Fruit fly (Drosophila melanogaster) whole organism, embryonic: ENCODE results near the gene Rbp4.

Experiments used
- Blimp-1 ChIP-seq: fragments of 200-800 bp; sonication (Bioruptor generic); optimal IDR thresholded peaks from 3 replicates; lab custom pipeline; 2018; ENCODE audit warnings: missing biosample characterization, missing genetic modification characterization, mild to moderate bottlenecking, moderate library complexity, missing genetic modification reagents
- CG10147 ChIP-seq: fragments of 200-800 bp; sonication (Bioruptor generic); optimal IDR thresholded peaks from 2 replicates; lab custom pipeline; 2019; ENCODE audit warnings: missing biosample characterization, mild to moderate bottlenecking, missing genetic modification characterization, moderate library complexity
- CG10274 ChIP-seq: fragments of 200-800 bp; sonication (Bioruptor generic); optimal IDR thresholded peaks from 3 replicates; lab custom pipeline; 2017; ENCODE audit warnings: missing biosample characterization, mild to moderate bottlenecking, missing genetic modification characterization
- CG10654 ChIP-seq: fragments of 200-800 bp; sonication (Bioruptor generic); optimal IDR thresholded peaks from 2 replicates; lab custom pipeline; 2016; ENCODE audit warnings: missing biosample characterization, missing genetic modification characterization
- CG11504 ChIP-seq: fragments of 200-800 bp; sonication (Bioruptor generic); optimal IDR thresholded peaks from 3 replicates; lab custom pipeline; 2019; ENCODE audit warnings: missing biosample characterization, mild to moderate bottlenecking, missing genetic modification characterization, moderate library complexity
- CG12104 ChIP-seq: fragments of 200-800 bp; sonication (Bioruptor generic); optimal IDR thresholded peaks from 3 replicates; lab custom pipeline; 2016; ENCODE audit warnings: missing biosample characterization, missing genetic modification characterization
- CG14014 ChIP-seq: fragments of 200-800 bp; sonication (Bioruptor generic); IDR thresholded peaks from 2 replicates; pipeline ENCODE4 v1.3.6; 2022; ENCODE audit warnings: missing biosample characterization, missing genetic modification characterization
- CG15269 ChIP-seq: fragments of 200-800 bp; sonication (Bioruptor generic); optimal IDR thresholded peaks from 2 replicates; lab custom pipeline; 2018; ENCODE audit warnings: missing biosample characterization, mild to moderate bottlenecking, missing genetic modification characterization, moderate library complexity
- CG1602 ChIP-seq: fragments of 200-800 bp; sonication (Bioruptor generic); optimal IDR thresholded peaks from 3 replicates; lab custom pipeline; 2016; ENCODE audit warnings: missing biosample characterization, missing genetic modification characterization
- CG17385 ChIP-seq: fragments of 200-800 bp; sonication (Bioruptor generic); optimal IDR thresholded peaks from 3 replicates; lab custom pipeline; 2018; ENCODE audit warnings: missing biosample characterization, mild to moderate bottlenecking, missing genetic modification characterization
- CG17802 ChIP-seq: fragments of 200-800 bp; sonication (Bioruptor generic); optimal IDR thresholded peaks from 2 replicates; lab custom pipeline; 2018; ENCODE audit warnings: missing biosample characterization, mild to moderate bottlenecking, missing genetic modification characterization, moderate library complexity
- CG2120 ChIP-seq: fragments of 200-800 bp; sonication (Bioruptor generic); optimal IDR thresholded peaks from 3 replicates; lab custom pipeline; 2016; ENCODE audit warnings: missing biosample characterization, missing genetic modification characterization
- CG2129 ChIP-seq: fragments of 200-800 bp; sonication (Bioruptor generic); IDR thresholded peaks from 2 replicates; pipeline ENCODE4 v1.3.6; 2022; ENCODE audit warnings: missing biosample characterization, missing genetic modification characterization; ENCODE audit not compliant: partially characterized antibody
- CG2712 ChIP-seq: fragments of 200-800 bp; optimal IDR thresholded peaks from 3 replicates; lab custom pipeline; 2019; ENCODE audit warnings: missing biosample characterization, mild to moderate bottlenecking, missing genetic modification characterization, moderate library complexity
- CG30403 ChIP-seq: fragments of 200-800 bp; sonication (Bioruptor generic); optimal IDR thresholded peaks from 3 replicates; lab custom pipeline; 2016; ENCODE audit warnings: missing biosample characterization, missing genetic modification characterization
- CG4854 ChIP-seq: fragments of 200-800 bp; sonication (Bioruptor generic); optimal IDR thresholded peaks from 2 replicates; lab custom pipeline; 2016; ENCODE audit warnings: missing biosample characterization, missing genetic modification characterization, inconsistent platforms
- CG5180 ChIP-seq: fragments of 200-800 bp; sonication (Bioruptor generic); optimal IDR thresholded peaks from 3 replicates; lab custom pipeline; 2017; ENCODE audit warnings: missing biosample characterization, missing genetic modification characterization, mild to moderate bottlenecking, moderate library complexity, missing genetic modification reagents
- CG6254 ChIP-seq: fragments of 200-800 bp; sonication (Bioruptor generic); optimal IDR thresholded peaks from 3 replicates; lab custom pipeline; 2017; ENCODE audit warnings: mild to moderate bottlenecking, missing biosample characterization, missing genetic modification reagents, missing genetic modification characterization
- CG6689 ChIP-seq: fragments of 200-800 bp; sonication (Bioruptor generic); IDR thresholded peaks from 2 replicates; pipeline ENCODE4 v1.3.6; 2022; ENCODE audit warnings: missing biosample characterization, missing genetic modification characterization
- CG6791 ChIP-seq: fragments of 200-800 bp; sonication (Bioruptor generic); IDR thresholded peaks from 3 replicates; pipeline ENCODE4 v1.3.6; 2022; ENCODE audit warnings: missing biosample characterization, missing genetic modification characterization; ENCODE audit not compliant: partially characterized antibody
- CG7372 ChIP-seq: fragments of 200-800 bp; sonication (Bioruptor generic); IDR thresholded peaks from 2 replicates; pipeline ENCODE4 v1.3.6; 2022; ENCODE audit warnings: missing biosample characterization, missing genetic modification characterization
- CG9609 ChIP-seq: fragments of 200-800 bp; sonication (Bioruptor generic); optimal IDR thresholded peaks from 3 replicates; lab custom pipeline; 2016; ENCODE audit warnings: missing biosample characterization, missing genetic modification characterization
- CG9876 ChIP-seq: fragments of 200-800 bp; sonication (Bioruptor generic); optimal IDR thresholded peaks from 2 replicates; lab custom pipeline; 2016; ENCODE audit warnings: missing biosample characterization, missing genetic modification characterization
- Dbx ChIP-seq: fragments of 200-800 bp; sonication (Bioruptor generic); IDR thresholded peaks from 3 replicates; pipeline ENCODE4 v1.3.6; 2022; ENCODE audit warnings: missing biosample characterization, missing genetic modification characterization
- Dip2 ChIP-seq: fragments of 200-800 bp; sonication (Bioruptor generic); IDR thresholded peaks from 2 replicates; pipeline ENCODE4 v1.3.6; 2022; ENCODE audit warnings: missing biosample characterization, missing genetic modification characterization
- Dll ChIP-seq: fragments of 200-800 bp; sonication (Bioruptor generic); IDR thresholded peaks from 4 replicates; pipeline ENCODE4 v1.3.6; 2022; ENCODE audit warnings: missing biosample characterization, missing genetic modification characterization; ENCODE audit not compliant: partially characterized antibody
- Mad ChIP-seq: fragments of 200-800 bp; sonication (Bioruptor generic); optimal IDR thresholded peaks from 2 replicates; lab custom pipeline; 2016; ENCODE audit warnings: missing biosample characterization, missing genetic modification characterization
- NC2β ChIP-seq: fragments of 200-800 bp; sonication (Bioruptor generic); optimal IDR thresholded peaks from 2 replicates; lab custom pipeline; 2016; ENCODE audit warnings: missing biosample characterization, missing genetic modification characterization
- Ptx1 ChIP-seq: fragments of 200-800 bp; sonication (Bioruptor generic); IDR thresholded peaks from 2 replicates; pipeline ENCODE4 v1.3.6; 2022; ENCODE audit warnings: missing biosample characterization, missing genetic modification characterization
- Scr ChIP-seq: fragments of 200-800 bp; sonication (Bioruptor generic); IDR thresholded peaks from 2 replicates; pipeline ENCODE4 v1.3.6; 2022; ENCODE audit warnings: missing biosample characterization, missing genetic modification characterization; ENCODE audit not compliant: partially characterized antibody
- ara ChIP-seq: fragments of 200-800 bp; sonication (Bioruptor generic); IDR thresholded peaks from 2 replicates; pipeline ENCODE4 v1.3.6; 2022; ENCODE audit warnings: missing biosample characterization, missing genetic modification characterization
- crp ChIP-seq, 2 experiments: fragments of 200-800 bp; sonication (Bioruptor generic); optimal IDR thresholded peaks; 2 replicates in 1 of 2; 3 replicates in 1 of 2; lab custom pipeline; 2017; ENCODE audit warnings: missing biosample characterization in 2 of 2, missing genetic modification characterization in 2 of 2, mild to moderate bottlenecking in 1 of 2, moderate library complexity in 1 of 2
- gcm ChIP-seq: fragments of 200-800 bp; sonication (Bioruptor generic); optimal IDR thresholded peaks from 2 replicates; lab custom pipeline; 2019; ENCODE audit warnings: missing biosample characterization, mild to moderate bottlenecking, missing genetic modification characterization, moderate library complexity
- gcm2 ChIP-seq: fragments of 200-800 bp; sonication (Bioruptor generic); optimal IDR thresholded peaks from 2 replicates; lab custom pipeline; 2016; ENCODE audit warnings: missing biosample characterization, missing genetic modification characterization
- gsb-n ChIP-seq: fragments of 200-800 bp; sonication (Bioruptor generic); optimal IDR thresholded peaks from 3 replicates; lab custom pipeline; 2018; ENCODE audit warnings: missing biosample characterization, mild to moderate bottlenecking, missing genetic modification characterization
- lab ChIP-seq: fragments of 200-800 bp; sonication (Bioruptor generic); optimal IDR thresholded peaks from 3 replicates; lab custom pipeline; 2017; ENCODE audit warnings: missing biosample characterization, missing genetic modification characterization, mild to moderate bottlenecking, moderate library complexity, missing genetic modification reagents
- luna ChIP-seq: fragments of 200-800 bp; sonication (Bioruptor generic); optimal IDR thresholded peaks from 2 replicates; lab custom pipeline; 2016; ENCODE audit warnings: missing biosample characterization, missing genetic modification characterization
- maf-S ChIP-seq: fragments of 200-800 bp; sonication (Bioruptor generic); optimal IDR thresholded peaks from 2 replicates; lab custom pipeline; 2016; ENCODE audit warnings: missing biosample characterization, missing genetic modification characterization
- mirr ChIP-seq: fragments of 200-800 bp; sonication (Bioruptor generic); optimal IDR thresholded peaks from 3 replicates; lab custom pipeline; 2018; ENCODE audit warnings: missing biosample characterization, mild to moderate bottlenecking, missing genetic modification characterization
- nmo ChIP-seq: fragments of 200-800 bp; sonication (Bioruptor generic); optimal IDR thresholded peaks from 2 replicates; lab custom pipeline; 2018; ENCODE audit warnings: missing biosample characterization, mild to moderate bottlenecking, missing genetic modification characterization, moderate library complexity
- otp ChIP-seq: fragments of 200-800 bp; sonication (Bioruptor generic); IDR thresholded peaks from 3 replicates; pipeline ENCODE4, ENCODE4 v1.3.6; 2022; ENCODE audit warnings: missing biosample characterization, missing genetic modification characterization
- pan ChIP-seq, 4 experiments: fragments of >200 bp in 3 of 4; fragments of 200-800 bp in 1 of 4; sonication (Bioruptor generic) in 1 of 4; optimal IDR thresholded peaks in 3 of 4; IDR thresholded peaks in 1 of 4; 2 replicates each; pipeline versions ENCODE4 v1.3.6 to Lab custom; 2017 to 2022; ENCODE audit warnings: missing biosample characterization in 2 of 4, missing genetic modification characterization in 2 of 4, mixed read lengths in 1 of 4
- psq ChIP-seq: fragments of 200-800 bp; sonication (Bioruptor generic); optimal IDR thresholded peaks from 2 replicates; lab custom pipeline; 2017; ENCODE audit warnings: missing biosample characterization, missing genetic modification characterization
- row ChIP-seq: fragments of 200-800 bp; sonication (Bioruptor generic); IDR thresholded peaks from 3 replicates; pipeline ENCODE4 v1.3.6; 2022; ENCODE audit warnings: missing biosample characterization, missing genetic modification characterization
- tx ChIP-seq: fragments of 200-800 bp; sonication (Bioruptor generic); optimal IDR thresholded peaks from 2 replicates; lab custom pipeline; 2016; ENCODE audit warnings: missing biosample characterization, missing genetic modification characterization
- zen ChIP-seq: fragments of 200-800 bp; sonication (Bioruptor generic); optimal IDR thresholded peaks from 3 replicates; lab custom pipeline; 2018; ENCODE audit warnings: missing biosample characterization, mild to moderate bottlenecking, missing genetic modification characterization, moderate library complexity
- zfh2 ChIP-seq: fragments of 200-800 bp; sonication (Bioruptor generic); optimal IDR thresholded peaks from 2 replicates; lab custom pipeline; 2016; ENCODE audit warnings: missing biosample characterization, missing genetic modification characterization

Rbp4 gene

DNA sequence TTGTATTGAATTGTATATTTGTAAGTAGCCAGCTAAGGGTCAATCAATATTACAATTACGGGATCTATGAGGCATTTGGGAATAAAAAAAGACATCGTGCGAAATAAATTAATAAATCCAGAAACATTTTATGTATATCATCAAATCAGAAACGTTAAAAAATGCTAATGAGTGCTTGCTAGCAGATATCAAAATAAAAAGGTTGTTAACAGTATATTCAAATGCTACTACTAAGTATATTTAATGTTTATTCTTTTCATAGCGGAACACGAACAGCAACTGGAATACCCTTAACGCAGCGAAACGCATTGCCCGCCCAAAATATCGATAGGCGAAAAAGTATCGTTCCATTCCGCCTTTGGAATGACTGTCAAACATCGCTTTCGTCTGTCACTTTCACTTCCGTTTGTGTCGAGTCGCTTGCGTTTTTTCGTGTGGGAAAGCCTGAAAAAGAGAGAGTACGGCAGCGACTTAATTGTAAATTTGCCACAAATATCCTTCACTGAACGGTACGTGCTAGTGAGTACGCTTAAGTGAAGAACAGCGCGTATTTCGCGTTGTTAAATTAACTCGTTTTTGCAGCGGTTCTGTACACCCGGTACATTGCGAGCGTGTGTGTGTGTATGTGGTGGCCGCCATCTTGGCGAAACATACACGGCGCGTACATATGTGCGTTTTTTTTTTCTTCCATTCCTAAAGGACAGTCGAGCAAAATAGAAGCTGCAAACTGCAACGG lies 4.9 kb upstream of the Rbp4 start, which contains the start of gene B52 (continued):
- TF ChIP-seq pan (optimal IDR thresholded peaks at IDR 0.05; lab: Kevin White, UChicago): no peak
- TF ChIP-seq pan (GFP tag; optimal IDR thresholded peaks at IDR 0.05 in 1 of 2, IDR thresholded peaks at IDR 0.05 in 1 of 2): peak in 1 of 2 experiments; percentile 65
- TF ChIP-seq CG17385 (GFP tag; lab: Kevin White, UChicago): peak; percentile 79
- TF ChIP-seq Scr (GFP tag; lab: Robert Waterston, UW): peak; percentile 55
- TF ChIP-seq CG12104 (GFP tag; lab: Kevin White, UChicago): peak; percentile 8
- TF ChIP-seq Ptx1: peak; percentile 59
- TF ChIP-seq CG4854: no peak
- TF ChIP-seq CG6689 (GFP tag; lab: Robert Waterston, UW): peak; percentile 43
- TF ChIP-seq CG6791 (GFP tag; lab: Robert Waterston, UW): peak; percentile 76; the same call in 2 of the 3 replicates
- TF ChIP-seq gcm: peak; percentile 78
- TF ChIP-seq row: peak; percentile 78
- TF ChIP-seq nmo: peak; percentile 29
- TF ChIP-seq CG10654: peak; percentile 29
- no peak for TF ChIP-seq Dip2 (GFP tag; lab: Robert Waterston, UW)
- TF ChIP-seq CG15269 (tag; lab: Kevin White, UChicago): no peak
- peak; percentile 81; the same call in 2 of the 3 replicates for TF ChIP-seq otp (GFP tag; lab: Robert Waterston, UW)
- peak; percentile 41 for TF ChIP-seq CG10274 (GFP tag; lab: Kevin White, UChicago)
- peak; percentile 18; the same call in 1 of the 2 replicates for TF ChIP-seq CG2129 (GFP tag; lab: Robert Waterston, UW)
- TF ChIP-seq crp (GFP tag; optimal IDR thresholded peaks at IDR 0.05; lab: Kevin White, UChicago): peak in 1 of 2 experiments; percentile 20
- TF ChIP-seq CG14014 (GFP tag; lab: Robert Waterston, UW): no peak; the same call in none of the 2 replicates
- peak; percentile 12 for TF ChIP-seq CG2120 (GFP tag; lab: Kevin White, UChicago)
- TF ChIP-seq zfh2 (GFP tag; lab: Kevin White, UChicago): peak; percentile 53
- TF ChIP-seq CG9609 (GFP tag; lab: Kevin White, UChicago): peak; percentile 48
- TF ChIP-seq Dbx (GFP tag; lab: Robert Waterston, UW): peak; percentile 53; the same call in 2 of the 3 replicates
- peak; percentile 42 for TF ChIP-seq CG10147 (GFP tag; lab: Kevin White, UChicago)
- peak; percentile 93 for TF ChIP-seq CG17802 (tag; lab: Kevin White, UChicago)
- peak; percentile 25 for TF ChIP-seq CG1602 (GFP tag; lab: Kevin White, UChicago)
- peak; percentile 32 for TF ChIP-seq Mad (GFP tag; lab: Kevin White, UChicago)
- TF ChIP-seq gcm2: peak; percentile 31
- TF ChIP-seq NC2β (GFP tag; lab: Kevin White, UChicago): peak; percentile 85
- TF ChIP-seq CG11504 (tag; lab: Kevin White, UChicago): no peak
- peak; percentile 42 for TF ChIP-seq maf-S
- peak; percentile 42 for TF ChIP-seq CG2712 (tag; lab: Kevin White, UChicago)
- TF ChIP-seq CG5180 (GFP tag; lab: Kevin White, UChicago): no peak
- TF ChIP-seq CG30403: no peak
- TF ChIP-seq mirr (GFP tag; lab: Kevin White, UChicago): peak; percentile 88
- peak; percentile 62 for TF ChIP-seq CG6254 (GFP tag; lab: Kevin White, UChicago)
- TF ChIP-seq gsb-n (tag; lab: Kevin White, UChicago): peak; percentile 61
- peak; percentile 93 for TF ChIP-seq Blimp-1 (GFP tag; lab: Kevin White, UChicago)
- TF ChIP-seq luna (GFP tag; lab: Kevin White, UChicago): peak; percentile 53
- no peak for TF ChIP-seq psq (GFP tag; lab: Kevin White, UChicago)
- peak; percentile 42 for TF ChIP-seq CG9876 (GFP tag; lab: Kevin White, UChicago)
- no peak for TF ChIP-seq tx
- TF ChIP-seq ara (GFP tag; lab: Robert Waterston, UW): peak; percentile 46; the same call in 1 of the 2 replicates
- TF ChIP-seq Dll (GFP tag; lab: Robert Waterston, UW): 0 out of 4 replicates have a peak, but pooled peaks have one; percentile 47
- no peak; the same call in 1 of the 2 replicates for TF ChIP-seq CG7372
- TF ChIP-seq lab (GFP tag; lab: Kevin White, UChicago): peak; percentile 87
- TF ChIP-seq zen: no peak
